Worm (Caenorhabditis elegans) whole organism, midembryonic: ENCODE results near the gene rol-6.

Experiments used
- T22C8.4 ChIP-seq: fragments of 200-800 bp; sonication (Bioruptor generic); IDR thresholded peaks from 2 replicates; pipeline ENCODE4 v1.3.6; 2022; ENCODE audit warnings: missing genetic modification characterization, missing compliant biosample characterization
- cog-1 ChIP-seq: sonication (generic microtip); optimal IDR thresholded peaks from 2 replicates; lab custom pipeline; 2016; ENCODE audit warnings: missing genetic modification characterization, missing compliant biosample characterization
- flt-1 ChIP-seq: fragments of 200-800 bp; sonication (Bioruptor generic); IDR thresholded peaks from 2 replicates; pipeline ENCODE4 v1.3.6; 2022; ENCODE audit warnings: missing genetic modification characterization, missing compliant biosample characterization
- klf-2 ChIP-seq: fragments of 200-800 bp; sonication (Bioruptor generic); conservative IDR thresholded peaks from 2 replicates; pipeline ENCODE4 v1.3.6; 2022; ENCODE audit warnings: missing genetic modification reagents, missing genetic modification characterization, missing compliant biosample characterization
- med-1 ChIP-seq: sonication (generic microtip); optimal IDR thresholded peaks from 2 replicates; lab custom pipeline; 2017; ENCODE audit warnings: missing genetic modification characterization, mild to moderate bottlenecking, missing compliant biosample characterization, antibody characterized with exemption, missing genetic modification reagents; ENCODE audit not compliant: insufficient read depth
- ref-1 ChIP-seq: fragments of 200-800 bp; sonication (Bioruptor generic); conservative IDR thresholded peaks from 2 replicates; pipeline ENCODE4 v1.3.6; 2022; ENCODE audit warnings: missing genetic modification reagents, missing genetic modification characterization, missing compliant biosample characterization
- tab-1 ChIP-seq: fragments of 200-800 bp; sonication (Bioruptor generic); IDR thresholded peaks from 2 replicates; pipeline ENCODE4 v1.3.6; 2022; ENCODE audit warnings: missing genetic modification characterization, missing compliant biosample characterization
- ztf-23 ChIP-seq: fragments of 200-800 bp; sonication (Bioruptor generic); IDR thresholded peaks from 2 replicates; pipeline ENCODE4 v1.3.6; 2022; ENCODE audit warnings: missing genetic modification reagents, missing genetic modification characterization, missing compliant biosample characterization
- ztf-29 ChIP-seq: fragments of 200-800 bp; sonication (Bioruptor generic); IDR thresholded peaks from 2 replicates; pipeline ENCODE4 v1.3.6; 2022; ENCODE audit warnings: missing genetic modification reagents, missing genetic modification characterization, missing compliant biosample characterization

rol-6 gene

ce11 chrII:8701619-8702350, 31.1 kb upstream of the rol-6 start, which contains the start of gene sphk-1:
sphk-1 (minus strand) TSS chrII:8701669.
- TF ChIP-seq flt-1 (no peak), cog-1 (tag; lab: Kevin White, UChicago) (no peak), tab-1 (GFP tag; lab: Robert Waterston, UW) (no peak), ztf-23 (GFP tag; lab: Robert Waterston, UW) (no peak), klf-2 (GFP tag; lab: Robert Waterston, UW) (no peak), ztf-29 (no peak), ref-1 (GFP tag; lab: Robert Waterston, UW) (no peak), T22C8.4 (no peak), med-1 (GFP tag; lab: Kevin White, UChicago) (no peak)

ce11 chrII:8703729-8704128, 29.1 kb upstream of the rol-6 start, which contains the start of gene ceh-7:
ceh-7 (minus strand) TSS chrII:8703829.
- TF ChIP-seq ref-1 (GFP tag; lab: Robert Waterston, UW) (no peak), tab-1 (GFP tag; lab: Robert Waterston, UW) (no peak), flt-1 (no peak), T22C8.4 (no peak), ztf-29 (no peak)

- no peak for TF ChIP-seq cog-1 (tag; lab: Kevin White, UChicago)
- no peak for TF ChIP-seq T22C8.4
- no peak for TF ChIP-seq flt-1
- TF ChIP-seq ref-1 (GFP tag; lab: Robert Waterston, UW), result no peak
- TF ChIP-seq ztf-29, result no peak
- no peak for TF ChIP-seq klf-2 (GFP tag; lab: Robert Waterston, UW)
- no peak for TF ChIP-seq med-1 (GFP tag; lab: Kevin White, UChicago)
- no peak for TF ChIP-seq tab-1 (GFP tag; lab: Robert Waterston, UW)
- TF ChIP-seq ztf-23 (GFP tag; lab: Robert Waterston, UW), result no peak
These were observed 28.4 kb upstream of the rol-6 start, which contains the start of gene prx-5 for ce11 chrII:8704413-8704874. prx-5 (plus strand) TSS chrII:8704824.

- TF ChIP-seq cog-1 (tag; lab: Kevin White, UChicago) (no peak), ref-1 (GFP tag; lab: Robert Waterston, UW) (no peak), klf-2 (GFP tag; lab: Robert Waterston, UW) (no peak), tab-1 (GFP tag; lab: Robert Waterston, UW) (no peak), med-1 (GFP tag; lab: Kevin White, UChicago) (no peak), T22C8.4 (no peak), ztf-29 (no peak), flt-1 (no peak), ztf-23 (GFP tag; lab: Robert Waterston, UW) (no peak)
These were observed 25.8 kb upstream of the rol-6 start, which contains the start of gene cup-16 for ce11 chrII:8707024-8707423. cup-16 (plus strand) TSS chrII:8707155.

ce11 chrII:8710317-8710716, 22.5 kb upstream of the rol-6 start, which contains the start of gene srg-15:
srg-15 (minus strand) TSS chrII:8710417.
- TF ChIP-seq ztf-23 (GFP tag; lab: Robert Waterston, UW), result no peak
- no peak for TF ChIP-seq ztf-29

ce11 chrII:8714913-8715447, 17.9 kb upstream of the rol-6 start, which contains the start of the genes rab-21 and T01B7.13:
rab-21 (minus strand) TSS chrII:8715013.
T01B7.13 (plus strand) TSS chrII:8715397.
- TF ChIP-seq ztf-29, result no peak
- TF ChIP-seq ztf-23 (GFP tag; lab: Robert Waterston, UW), result no peak
- no peak for TF ChIP-seq cog-1 (tag; lab: Kevin White, UChicago)
- no peak for TF ChIP-seq tab-1 (GFP tag; lab: Robert Waterston, UW)
- TF ChIP-seq T22C8.4, result no peak
- TF ChIP-seq ref-1 (GFP tag; lab: Robert Waterston, UW), result no peak
- TF ChIP-seq med-1 (GFP tag; lab: Kevin White, UChicago), result no peak
- TF ChIP-seq klf-2 (GFP tag; lab: Robert Waterston, UW), result no peak
- TF ChIP-seq flt-1, result no peak

- TF ChIP-seq T22C8.4 (no peak), klf-2 (GFP tag; lab: Robert Waterston, UW) (no peak), cog-1 (tag; lab: Kevin White, UChicago) (peak; percentile 10), flt-1 (peak; percentile 37), ref-1 (GFP tag; lab: Robert Waterston, UW) (no peak), ztf-23 (GFP tag; lab: Robert Waterston, UW) (peak; percentile 81), tab-1 (GFP tag; lab: Robert Waterston, UW) (no peak), ztf-29 (no peak), med-1 (GFP tag; lab: Kevin White, UChicago) (peak; percentile 46)
These were observed 16.5 kb upstream of the rol-6 start, which contains the start of the genes cyn-11 and T01B7.5 for ce11 chrII:8716231-8716878. cyn-11 (minus strand) TSS chrII:8716281. T01B7.5 (plus strand) TSS chrII:8716828.

- no peak for TF ChIP-seq ztf-29
- no peak for TF ChIP-seq T22C8.4
- no peak for TF ChIP-seq tab-1 (GFP tag; lab: Robert Waterston, UW)
- no peak for TF ChIP-seq klf-2 (GFP tag; lab: Robert Waterston, UW)
These were observed 15.3 kb upstream of the rol-6 start for ce11 chrII:8717579-8717978.

ce11 chrII:8721955-8722524, 10.8 kb upstream of the rol-6 start, which contains the start of gene trcs-2:
trcs-2 (plus strand) TSS chrII:8722474.
- TF ChIP-seq T22C8.4 (no peak), cog-1 (tag; lab: Kevin White, UChicago) (no peak)
